Fruit fly (Drosophila melanogaster): ENCODE measurements around the gene Pfdn6.

- TF ChIP-seq lola (GFP tag; optimal IDR thresholded peaks at IDR 0.05), result no peak
- no peak for TF ChIP-seq gcm (GFP tag; optimal IDR thresholded peaks at IDR 0.05)
- TF ChIP-seq Ada2b (GFP tag; IDR thresholded peaks at IDR 0.05), result no peak
These were observed 8.6 kb upstream of the Pfdn6 start, which contains the start of gene Rpn1 for dm6 chr3L:19914833-19915232.

All from whole organism, embryonic.